Fruit fly (Drosophila melanogaster): Measurements from ENCODE around the gene Gyc32E.

DNA sequence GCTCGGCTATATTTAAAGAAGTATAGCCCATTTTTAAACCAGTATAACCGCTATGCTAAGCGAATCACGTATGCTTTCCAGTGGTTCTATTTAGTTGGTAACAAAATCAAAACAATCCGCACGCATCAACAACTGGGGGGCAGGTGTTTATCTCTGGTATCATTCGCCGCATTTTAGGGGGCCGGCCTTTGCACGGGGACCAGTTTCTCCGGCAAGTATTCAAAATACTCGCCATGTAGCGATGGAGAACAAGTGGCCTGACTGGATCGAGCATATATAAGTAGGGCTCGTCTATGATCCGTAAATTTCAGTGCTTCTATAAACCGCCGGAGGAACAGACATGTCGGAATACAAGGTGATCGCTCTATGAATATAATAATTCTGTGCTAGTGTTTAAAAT lies 12.8 kb downstream of the Gyc32E start, which contains the start of gene hgo:
- no peak for TF ChIP-seq Mnt (GFP tag; optimal IDR thresholded peaks at IDR 0.05)
- TF ChIP-seq kay (GFP tag; ENCODE audit: borderline replicate concordance), result no peak
- TF ChIP-seq CG7101 (tag; optimal IDR thresholded peaks at IDR 0.05), result no peak
- no peak for TF ChIP-seq bab1 (GFP tag; optimal IDR thresholded peaks at IDR 0.05)
- no peak for TF ChIP-seq pad (GFP tag; optimal IDR thresholded peaks at IDR 0.05)
- no peak for TF ChIP-seq toe (GFP tag; optimal IDR thresholded peaks at IDR 0.05)
- no peak for TF ChIP-seq cic (GFP tag; optimal IDR thresholded peaks at IDR 0.05)
- no peak for TF ChIP-seq cnc (optimal IDR thresholded peaks at IDR 0.05)
- TF ChIP-seq CG1620 (GFP tag; optimal IDR thresholded peaks at IDR 0.05), result no peak

Measured in whole organism, adult.